Fruit fly (Drosophila melanogaster) whole organism, embryonic: Measurements from ENCODE around the gene CG32447.
A peak's percentile ranks its signal among the peaks of the same experiment; 100 is the strongest.

Source experiments
- CG11723 ChIP-seq: fragments of 200-800 bp; sonication (Bioruptor generic); optimal IDR thresholded peaks from 2 replicates; lab custom pipeline; 2017; ENCODE audit warnings: missing biosample characterization, mild to moderate bottlenecking, missing genetic modification characterization
- CG12391 ChIP-seq: fragments of 200-800 bp; sonication (Bioruptor generic); optimal IDR thresholded peaks from 3 replicates; lab custom pipeline; 2018; ENCODE audit warnings: missing biosample characterization, mild to moderate bottlenecking, missing genetic modification characterization, moderate library complexity
- CG14441 ChIP-seq: fragments of 200-800 bp; sonication (Bioruptor generic); IDR thresholded peaks from 2 replicates; pipeline ENCODE4 v1.3.6; 2022; ENCODE audit warnings: missing biosample characterization, missing genetic modification characterization
- CG15269 ChIP-seq: fragments of 200-800 bp; sonication (Bioruptor generic); optimal IDR thresholded peaks from 2 replicates; lab custom pipeline; 2018; ENCODE audit warnings: missing biosample characterization, mild to moderate bottlenecking, missing genetic modification characterization, moderate library complexity
- CG15696 ChIP-seq: fragments of 200-800 bp; sonication (Bioruptor generic); optimal IDR thresholded peaks from 2 replicates; lab custom pipeline; 2019; ENCODE audit warnings: missing biosample characterization, mild to moderate bottlenecking, missing genetic modification characterization, moderate library complexity
- CG17568 ChIP-seq: fragments of 200-800 bp; sonication (Bioruptor generic); optimal IDR thresholded peaks from 2 replicates; lab custom pipeline; 2018; ENCODE audit warnings: missing biosample characterization, mild to moderate bottlenecking, missing genetic modification characterization, moderate library complexity
- CG18262 ChIP-seq: fragments of 200-800 bp; optimal IDR thresholded peaks from 3 replicates; lab custom pipeline; 2019; ENCODE audit warnings: missing biosample characterization, mild to moderate bottlenecking, missing genetic modification characterization, moderate library complexity
- CG1832 ChIP-seq: fragments of 200-800 bp; sonication (Bioruptor generic); optimal IDR thresholded peaks from 2 replicates; lab custom pipeline; 2017; ENCODE audit warnings: missing biosample characterization, mild to moderate bottlenecking, missing genetic modification characterization, inconsistent platforms
- CG33557 ChIP-seq: fragments of 200-800 bp; sonication (Bioruptor generic); optimal IDR thresholded peaks from 2 replicates; lab custom pipeline; 2019; ENCODE audit warnings: missing biosample characterization, mild to moderate bottlenecking, missing genetic modification characterization, moderate library complexity
- CG34376 ChIP-seq: fragments of 200-800 bp; sonication (Bioruptor generic); optimal IDR thresholded peaks from 2 replicates; lab custom pipeline; 2018; ENCODE audit warnings: missing biosample characterization, mild to moderate bottlenecking, missing genetic modification characterization
- CG6254 ChIP-seq: fragments of 200-800 bp; sonication (Bioruptor generic); optimal IDR thresholded peaks from 3 replicates; lab custom pipeline; 2017; ENCODE audit warnings: mild to moderate bottlenecking, missing biosample characterization, missing genetic modification reagents, missing genetic modification characterization
- CG6765 ChIP-seq: fragments of 200-800 bp; sonication (Bioruptor generic); optimal IDR thresholded peaks from 3 replicates; lab custom pipeline; 2017; ENCODE audit warnings: missing biosample characterization, mild to moderate bottlenecking, missing genetic modification characterization
- CG8290 ChIP-seq, 3 experiments: fragments of 200-800 bp; sonication (Bioruptor generic); optimal IDR thresholded peaks; 2 replicates each; lab custom pipeline; 2016 to 2019; ENCODE audit warnings: missing biosample characterization in 3 of 3, missing genetic modification characterization in 3 of 3, mild to moderate bottlenecking in 2 of 3, moderate library complexity in 1 of 3
- CG8478 ChIP-seq: fragments of >200 bp; optimal IDR thresholded peaks from 2 replicates; lab custom pipeline; 2018
- CG9437 ChIP-seq: fragments of 200-800 bp; sonication (Bioruptor generic); optimal IDR thresholded peaks from 2 replicates; lab custom pipeline; 2018; ENCODE audit warnings: missing biosample characterization, mild to moderate bottlenecking, missing genetic modification characterization
- CoRest ChIP-seq: fragments of 200-800 bp; sonication (Bioruptor generic); optimal IDR thresholded peaks from 3 replicates; lab custom pipeline; 2018; ENCODE audit warnings: missing biosample characterization, mild to moderate bottlenecking, missing genetic modification characterization, moderate library complexity
- D19B ChIP-seq: fragments of 200-800 bp; sonication (Bioruptor generic); optimal IDR thresholded peaks from 2 replicates; lab custom pipeline; 2017; ENCODE audit warnings: missing biosample characterization, mild to moderate bottlenecking, missing genetic modification characterization
- Dbx ChIP-seq: fragments of 200-800 bp; sonication (Bioruptor generic); IDR thresholded peaks from 3 replicates; pipeline ENCODE4 v1.3.6; 2022; ENCODE audit warnings: missing biosample characterization, missing genetic modification characterization
- Drgx ChIP-seq: fragments of 200-800 bp; sonication (Bioruptor generic); IDR thresholded peaks from 2 replicates; pipeline ENCODE4 v1.3.6; 2022; ENCODE audit warnings: missing biosample characterization, missing genetic modification characterization
- HLHmδ ChIP-seq: fragments of 200-800 bp; sonication (Bioruptor generic); optimal IDR thresholded peaks from 2 replicates; lab custom pipeline; 2018; ENCODE audit warnings: missing biosample characterization, mild to moderate bottlenecking, missing genetic modification characterization, moderate library complexity
- Myb ChIP-seq: fragments of 200-800 bp; sonication (Bioruptor generic); optimal IDR thresholded peaks from 2 replicates; lab custom pipeline; 2016; ENCODE audit warnings: missing biosample characterization, missing genetic modification characterization
- NK7.1 ChIP-seq: fragments of 200-800 bp; sonication (Bioruptor generic); optimal IDR thresholded peaks from 3 replicates; lab custom pipeline; 2016; ENCODE audit warnings: missing biosample characterization, missing genetic modification characterization
- Oaz ChIP-seq: fragments of 200-800 bp; sonication (Bioruptor generic); IDR thresholded peaks from 2 replicates; pipeline ENCODE4 v1.3.6; 2022; ENCODE audit warnings: missing biosample characterization, missing genetic modification characterization
- Oli ChIP-seq: fragments of 200-800 bp; sonication (Bioruptor generic); optimal IDR thresholded peaks from 2 replicates; lab custom pipeline; 2018; ENCODE audit warnings: missing biosample characterization, mild to moderate bottlenecking, missing genetic modification characterization, moderate library complexity
- Poxn ChIP-seq: fragments of 200-800 bp; sonication (Bioruptor generic); IDR thresholded peaks from 2 replicates; pipeline ENCODE4 v1.3.6; 2022; ENCODE audit warnings: missing biosample characterization, missing genetic modification characterization
- abd-A ChIP-seq: fragments of 200-800 bp; sonication (Bioruptor generic); optimal IDR thresholded peaks from 3 replicates; lab custom pipeline; 2019; ENCODE audit warnings: missing biosample characterization, mild to moderate bottlenecking, missing genetic modification characterization, moderate library complexity
- ac ChIP-seq: fragments of 200-800 bp; sonication (Bioruptor generic); optimal IDR thresholded peaks from 3 replicates; lab custom pipeline; 2017; ENCODE audit warnings: missing biosample characterization, mild to moderate bottlenecking, missing genetic modification characterization
- ci ChIP-seq: fragments of 200-800 bp; sonication (Bioruptor generic); IDR thresholded peaks from 3 replicates; pipeline ENCODE4 v1.3.6; 2022; ENCODE audit warnings: missing biosample characterization, missing genetic modification characterization
- ewg ChIP-seq: fragments of 200-800 bp; sonication (Bioruptor generic); optimal IDR thresholded peaks from 3 replicates; lab custom pipeline; 2017; ENCODE audit warnings: mild to moderate bottlenecking, missing biosample characterization, missing genetic modification reagents, missing genetic modification characterization
- kah ChIP-seq: fragments of 200-800 bp; sonication (Bioruptor generic); optimal IDR thresholded peaks from 2 replicates; lab custom pipeline; 2018; ENCODE audit warnings: missing biosample characterization, mild to moderate bottlenecking, missing genetic modification characterization
- nom ChIP-seq: fragments of 200-800 bp; sonication (Bioruptor generic); optimal IDR thresholded peaks from 2 replicates; lab custom pipeline; 2017; ENCODE audit warnings: missing biosample characterization, missing genetic modification characterization, mild to moderate bottlenecking, moderate library complexity, missing genetic modification reagents
- prd ChIP-seq, 3 experiments: fragments of >200 bp in 2 of 3; fragments of 200-800 bp in 1 of 3; sonication (Bioruptor generic) in 1 of 3; optimal IDR thresholded peaks in 2 of 3; IDR thresholded peaks in 1 of 3; 2 replicates in 2 of 3; 3 replicates in 1 of 3; pipeline versions ENCODE4 v1.3.6 to Lab custom; 2017 to 2022; ENCODE audit warnings: missing biosample characterization in 1 of 3, missing genetic modification characterization in 1 of 3
- sc ChIP-seq, 3 experiments: fragments of >200 bp in 2 of 3; fragments of 200-800 bp in 1 of 3; sonication (Bioruptor generic) in 1 of 3; optimal IDR thresholded peaks; 2 replicates in 2 of 3; 3 replicates in 1 of 3; lab custom pipeline; 2017; ENCODE audit warnings: mild to moderate bottlenecking in 1 of 3, missing biosample characterization in 1 of 3, missing genetic modification characterization in 1 of 3, missing genetic modification reagents in 1 of 3
- sd ChIP-seq: fragments of 200-800 bp; sonication (Bioruptor generic); optimal IDR thresholded peaks from 3 replicates; lab custom pipeline; 2018; ENCODE audit warnings: missing biosample characterization, mild to moderate bottlenecking, missing genetic modification characterization, moderate library complexity
- slbo ChIP-seq: fragments of 200-800 bp; sonication (Bioruptor generic); IDR thresholded peaks from 2 replicates; pipeline ENCODE4 v1.3.6; 2022; ENCODE audit warnings: missing biosample characterization, missing genetic modification characterization
- sob ChIP-seq: fragments of 200-800 bp; sonication (Bioruptor generic); IDR thresholded peaks from 2 replicates; pipeline ENCODE4 v1.3.6; 2022; ENCODE audit warnings: missing biosample characterization, missing genetic modification characterization
- sug ChIP-seq: fragments of 200-800 bp; optimal IDR thresholded peaks from 2 replicates; lab custom pipeline; 2019; ENCODE audit warnings: missing biosample characterization, mild to moderate bottlenecking, missing genetic modification characterization, moderate library complexity
- tap ChIP-seq: fragments of 200-800 bp; optimal IDR thresholded peaks from 3 replicates; lab custom pipeline; 2019; ENCODE audit warnings: missing biosample characterization, mild to moderate bottlenecking, missing genetic modification characterization, moderate library complexity
- trem ChIP-seq: fragments of 200-800 bp; optimal IDR thresholded peaks from 3 replicates; lab custom pipeline; 2019; ENCODE audit warnings: missing biosample characterization, mild to moderate bottlenecking, missing genetic modification characterization, moderate library complexity
- ttk ChIP-seq: fragments of 200-800 bp; sonication (Bioruptor generic); IDR thresholded peaks from 2 replicates; pipeline ENCODE4 v2.1.2; 2022; ENCODE audit warnings: missing biosample characterization, missing genetic modification characterization
- tup ChIP-seq: fragments of 200-800 bp; sonication (Bioruptor generic); optimal IDR thresholded peaks from 2 replicates; lab custom pipeline; 2016; ENCODE audit warnings: missing biosample characterization, mild to moderate bottlenecking, missing genetic modification characterization, moderate library complexity
- vnd ChIP-seq: fragments of 200-800 bp; sonication (Bioruptor generic); IDR thresholded peaks from 3 replicates; pipeline ENCODE4 v1.3.6; 2022; ENCODE audit warnings: missing biosample characterization, missing genetic modification characterization; ENCODE audit not compliant: partially characterized antibody
- zf30C ChIP-seq: fragments of 200-800 bp; sonication (Bioruptor generic); optimal IDR thresholded peaks from 3 replicates; lab custom pipeline; 2018; ENCODE audit warnings: missing biosample characterization, mild to moderate bottlenecking, missing genetic modification characterization

CG32447 gene

dm6 chr3L:21652768-21653167 lies 53.4 kb downstream of the CG32447 start (continued):
- no peak for TF ChIP-seq CG11723 (GFP tag; lab: Kevin White, UChicago)
- peak; percentile 46 for TF ChIP-seq CG33557
- TF ChIP-seq HLHmδ (GFP tag; lab: Kevin White, UChicago) = no peak
- peak; percentile 59 for TF ChIP-seq sug (tag; lab: Kevin White, UChicago)
- no peak for TF ChIP-seq ac (GFP tag; lab: Kevin White, UChicago)
- TF ChIP-seq Dbx (GFP tag; lab: Robert Waterston, UW) = peak; percentile 81
- no peak for TF ChIP-seq tup (GFP tag; lab: Kevin White, UChicago)
- TF ChIP-seq Poxn (GFP tag; lab: Robert Waterston, UW) = no peak
- no peak for TF ChIP-seq CG6765 (GFP tag; lab: Kevin White, UChicago)
- TF ChIP-seq CG17568 (GFP tag; lab: Kevin White, UChicago) = no peak
- TF ChIP-seq trem (tag; lab: Kevin White, UChicago) = peak; percentile 61
- TF ChIP-seq ewg (GFP tag; lab: Kevin White, UChicago) = peak; percentile 16
- peak; percentile 65 for TF ChIP-seq CG8290 (GFP tag; optimal IDR thresholded peaks at IDR 0.05; lab: Kevin White, UChicago)
- TF ChIP-seq CG8290 (tag; optimal IDR thresholded peaks at IDR 0.05; lab: Kevin White, UChicago) = peak; percentile 12 to 84
- no peak for TF ChIP-seq CG6254 (GFP tag; lab: Kevin White, UChicago)
- peak; percentile 62 for TF ChIP-seq CG14441
- TF ChIP-seq tap (tag; lab: Kevin White, UChicago) = no peak
- TF ChIP-seq zf30C (GFP tag; lab: Kevin White, UChicago) = no peak
- TF ChIP-seq abd-A (tag; lab: Kevin White, UChicago) = no peak
- no peak for TF ChIP-seq nom (GFP tag; lab: Kevin White, UChicago)
- TF ChIP-seq CG34376 (GFP tag; lab: Kevin White, UChicago) = no peak
- peak; percentile 74 for TF ChIP-seq Myb (GFP tag; lab: Kevin White, UChicago)
- peak; percentile 79 for TF ChIP-seq ci (GFP tag; lab: Robert Waterston, UW)
- no peak for TF ChIP-seq D19B (GFP tag; lab: Kevin White, UChicago)
- TF ChIP-seq Drgx (GFP tag; lab: Robert Waterston, UW) = no peak
- TF ChIP-seq CG9437 (GFP tag; lab: Kevin White, UChicago) = no peak
- peak; percentile 86 for TF ChIP-seq CG15696 (tag; lab: Kevin White, UChicago)
- TF ChIP-seq kah (GFP tag; lab: Kevin White, UChicago) = no peak
- peak; percentile 87 for TF ChIP-seq slbo (GFP tag; lab: Robert Waterston, UW)
- peak; percentile 48 for TF ChIP-seq CG12391 (tag; lab: Kevin White, UChicago)
- peak; percentile 34 for TF ChIP-seq NK7.1 (GFP tag; lab: Kevin White, UChicago)
- TF ChIP-seq sd (tag; lab: Kevin White, UChicago) = no peak
- no peak for TF ChIP-seq prd (optimal IDR thresholded peaks at IDR 0.05; lab: Kevin White, UChicago)
- peak; percentile 63; the same call in 2 of the 3 replicates for TF ChIP-seq prd (GFP tag; IDR thresholded peaks at IDR 0.05; lab: Robert Waterston, UW)
- no peak for TF ChIP-seq CG1832 (GFP tag; lab: Kevin White, UChicago)
- TF ChIP-seq CG15269 = peak; percentile 66
- peak; percentile 70; the same call in 1 of the 2 replicates for TF ChIP-seq sob (GFP tag; lab: Robert Waterston, UW)
- no peak for TF ChIP-seq vnd (GFP tag; lab: Robert Waterston, UW)
- TF ChIP-seq CG8478 = peak; percentile 31
- no peak for TF ChIP-seq sc (optimal IDR thresholded peaks at IDR 0.05; lab: Kevin White, UChicago)
- peak; percentile 33 for TF ChIP-seq sc (GFP tag; optimal IDR thresholded peaks at IDR 0.05; lab: Kevin White, UChicago)
- peak; percentile 27 for TF ChIP-seq Oli
- TF ChIP-seq CG18262 = peak; percentile 57
- peak; percentile 67; the same call in 1 of the 2 replicates for TF ChIP-seq Oaz (GFP tag; lab: Robert Waterston, UW)
- TF ChIP-seq CoRest = peak; percentile 76
- no peak; the same call in 1 of the 2 replicates for TF ChIP-seq ttk (GFP tag; lab: Robert Waterston, UW)
